Fruit fly (Drosophila melanogaster): ENCODE data around the gene CG14810.

DNA sequence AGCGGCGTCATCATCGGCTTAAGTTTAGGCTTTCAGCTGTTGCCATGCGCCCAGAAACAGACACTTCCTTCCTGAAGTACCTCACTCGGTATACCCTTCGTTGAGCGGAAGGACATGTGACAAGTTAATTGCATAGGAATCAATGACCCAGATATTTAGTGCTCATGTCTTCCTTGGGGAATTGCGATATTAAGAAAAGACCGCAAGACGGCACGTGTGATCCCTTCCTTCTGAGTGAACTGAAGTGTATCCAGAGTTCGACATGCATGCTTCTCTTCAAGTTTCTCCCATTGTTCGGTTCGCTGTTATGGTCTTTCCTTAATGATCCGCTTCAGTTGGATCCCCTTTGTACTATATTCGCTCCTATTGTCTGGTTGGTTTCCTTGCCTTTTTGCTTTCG, 20.4 kb upstream of the CG14810 start:
- TF ChIP-seq pan (optimal IDR thresholded peaks at IDR 0.05) (no peak), EcR (GFP tag; optimal IDR thresholded peaks at IDR 0.05) (no peak), psq (optimal IDR thresholded peaks at IDR 0.05) (no peak), Dll (optimal IDR thresholded peaks at IDR 0.05) (no peak), CG8478 (optimal IDR thresholded peaks at IDR 0.05) (no peak), usp (GFP tag; optimal IDR thresholded peaks at IDR 0.05) (no peak)

All from whole organism.